Fruit fly (Drosophila melanogaster) whole organism, embryonic: ENCODE measurements around the gene Dph3.

Source experiments
- Aef1 ChIP-seq: fragments of 200-800 bp; sonication (Bioruptor generic); IDR thresholded peaks from 3 replicates; pipeline ENCODE4 v1.3.6; 2022; ENCODE audit warnings: missing biosample characterization, missing genetic modification characterization
- B-H1 ChIP-seq: fragments of 200-800 bp; sonication (Bioruptor generic); IDR thresholded peaks from 3 replicates; pipeline ENCODE4 v1.3.6; 2022; ENCODE audit warnings: missing biosample characterization, missing genetic modification characterization
- CG10543 ChIP-seq: fragments of 200-800 bp; sonication (Bioruptor generic); optimal IDR thresholded peaks from 3 replicates; lab custom pipeline; 2017; ENCODE audit warnings: missing biosample characterization, mild to moderate bottlenecking, missing genetic modification characterization, moderate library complexity
- CG11723 ChIP-seq: fragments of 200-800 bp; sonication (Bioruptor generic); optimal IDR thresholded peaks from 2 replicates; lab custom pipeline; 2017; ENCODE audit warnings: missing biosample characterization, mild to moderate bottlenecking, missing genetic modification characterization
- CG12219 ChIP-seq: fragments of 200-800 bp; sonication (Bioruptor generic); optimal IDR thresholded peaks from 3 replicates; lab custom pipeline; 2018; ENCODE audit warnings: missing biosample characterization, mild to moderate bottlenecking, missing genetic modification characterization
- CG14014 ChIP-seq: fragments of 200-800 bp; sonication (Bioruptor generic); IDR thresholded peaks from 2 replicates; pipeline ENCODE4 v1.3.6; 2022; ENCODE audit warnings: missing biosample characterization, missing genetic modification characterization
- CG15514 ChIP-seq: fragments of 200-800 bp; sonication (Bioruptor generic); optimal IDR thresholded peaks from 3 replicates; lab custom pipeline; 2017; ENCODE audit warnings: missing biosample characterization, missing genetic modification characterization, mild to moderate bottlenecking, moderate library complexity, missing genetic modification reagents
- CG1647 ChIP-seq: fragments of 200-800 bp; sonication (Bioruptor generic); optimal IDR thresholded peaks from 3 replicates; lab custom pipeline; 2016; ENCODE audit warnings: missing biosample characterization, missing genetic modification characterization
- CG17186 ChIP-seq: fragments of 200-800 bp; sonication (Bioruptor generic); optimal IDR thresholded peaks from 3 replicates; lab custom pipeline; 2017; ENCODE audit warnings: missing biosample characterization, missing genetic modification reagents, missing genetic modification characterization
- CG2199 ChIP-seq: fragments of 200-800 bp; sonication (Bioruptor generic); IDR thresholded peaks from 3 replicates; pipeline ENCODE4 v1.3.6; 2022; ENCODE audit warnings: missing biosample characterization, missing genetic modification characterization
- CG30020 ChIP-seq: fragments of 200-800 bp; optimal IDR thresholded peaks from 2 replicates; lab custom pipeline; 2019; ENCODE audit warnings: missing biosample characterization, mild to moderate bottlenecking, missing genetic modification characterization, moderate library complexity
- CG31365 ChIP-seq: fragments of 200-800 bp; sonication (Bioruptor generic); optimal IDR thresholded peaks from 2 replicates; lab custom pipeline; 2018; ENCODE audit warnings: missing biosample characterization, mild to moderate bottlenecking, missing genetic modification characterization
- CG33213 ChIP-seq: fragments of 200-800 bp; sonication (Bioruptor generic); optimal IDR thresholded peaks from 3 replicates; lab custom pipeline; 2016; ENCODE audit warnings: missing biosample characterization, missing genetic modification characterization
- CG3407 ChIP-seq: fragments of 200-800 bp; sonication (Bioruptor generic); optimal IDR thresholded peaks from 2 replicates; lab custom pipeline; 2018; ENCODE audit warnings: missing biosample characterization, mild to moderate bottlenecking, missing genetic modification characterization
- CG3995 ChIP-seq: fragments of 200-800 bp; sonication (Bioruptor generic); optimal IDR thresholded peaks from 3 replicates; lab custom pipeline; 2016; ENCODE audit warnings: missing biosample characterization, missing genetic modification characterization
- CG4282 ChIP-seq: fragments of 200-800 bp; sonication (Bioruptor generic); optimal IDR thresholded peaks from 2 replicates; lab custom pipeline; 2016; ENCODE audit warnings: missing biosample characterization, missing genetic modification characterization
- CG6175 ChIP-seq: fragments of 200-800 bp; sonication (Bioruptor generic); IDR thresholded peaks from 3 replicates; pipeline ENCODE4 v1.3.6; 2022; ENCODE audit warnings: missing biosample characterization, missing genetic modification characterization
- CG7556 ChIP-seq: fragments of 200-800 bp; sonication (Bioruptor generic); optimal IDR thresholded peaks from 2 replicates; lab custom pipeline; 2017; ENCODE audit warnings: missing biosample characterization, mild to moderate bottlenecking, missing genetic modification characterization
- CG9932 ChIP-seq: fragments of 200-800 bp; sonication (Bioruptor generic); IDR thresholded peaks from 2 replicates; pipeline ENCODE4 v1.3.6; 2022; ENCODE audit warnings: missing biosample characterization, missing genetic modification characterization
- CTCF ChIP-seq: fragments of 200-800 bp; sonication (Bioruptor generic); optimal IDR thresholded peaks from 2 replicates; lab custom pipeline; 2017; ENCODE audit warnings: missing biosample characterization, mild to moderate bottlenecking, missing genetic modification characterization, moderate library complexity
- Dad ChIP-seq: fragments of 200-800 bp; sonication (Bioruptor generic); optimal IDR thresholded peaks from 3 replicates; lab custom pipeline; 2016; ENCODE audit warnings: missing biosample characterization, missing genetic modification characterization
- Fer3 ChIP-seq: fragments of 200-800 bp; sonication (Bioruptor generic); optimal IDR thresholded peaks from 2 replicates; lab custom pipeline; 2018; ENCODE audit warnings: missing biosample characterization, mild to moderate bottlenecking, missing genetic modification characterization, moderate library complexity
- Gug ChIP-seq: fragments of 200-800 bp; sonication (Bioruptor generic); IDR thresholded peaks from 4 replicates; pipeline ENCODE4 v1.3.6; 2022; ENCODE audit warnings: missing biosample characterization, missing genetic modification characterization
- HmgZ ChIP-seq: fragments of 200-800 bp; sonication (Bioruptor generic); optimal IDR thresholded peaks from 2 replicates; lab custom pipeline; 2018; ENCODE audit warnings: missing biosample characterization, mild to moderate bottlenecking, missing genetic modification characterization
- Hr3 ChIP-seq: fragments of 200-800 bp; sonication (Bioruptor generic); optimal IDR thresholded peaks from 3 replicates; lab custom pipeline; 2016; ENCODE audit warnings: missing biosample characterization, missing genetic modification characterization
- Jarid2 ChIP-seq: fragments of 200-800 bp; sonication (Bioruptor generic); optimal IDR thresholded peaks from 3 replicates; lab custom pipeline; 2017; ENCODE audit warnings: mild to moderate bottlenecking, missing biosample characterization, missing genetic modification reagents, missing genetic modification characterization
- MESR4 ChIP-seq: fragments of 200-800 bp; sonication (Bioruptor generic); optimal IDR thresholded peaks from 2 replicates; lab custom pipeline; 2018; ENCODE audit warnings: missing biosample characterization, mild to moderate bottlenecking, missing genetic modification characterization, moderate library complexity
- Mes4 ChIP-seq: fragments of 200-800 bp; sonication (Bioruptor generic); optimal IDR thresholded peaks from 2 replicates; lab custom pipeline; 2016; ENCODE audit warnings: missing biosample characterization, missing genetic modification characterization
- Neu2 ChIP-seq: fragments of 200-800 bp; sonication (Bioruptor generic); optimal IDR thresholded peaks from 3 replicates; lab custom pipeline; 2016; ENCODE audit warnings: missing biosample characterization, missing genetic modification characterization, borderline replicate concordance
- Nf-YA ChIP-seq: fragments of 200-800 bp; sonication (Bioruptor generic); IDR thresholded peaks from 2 replicates; pipeline ENCODE4 v1.3.6; 2022; ENCODE audit warnings: missing biosample characterization, missing genetic modification characterization
- PHDP ChIP-seq: fragments of 200-800 bp; sonication (Bioruptor generic); optimal IDR thresholded peaks from 3 replicates; lab custom pipeline; 2018; ENCODE audit warnings: missing biosample characterization, mild to moderate bottlenecking, missing genetic modification characterization, moderate library complexity
- Pdp1 ChIP-seq, 2 experiments: fragments of 200-800 bp; sonication (Bioruptor generic); optimal IDR thresholded peaks; 3 replicates each; lab custom pipeline; 2016; ENCODE audit warnings: missing biosample characterization in 2 of 2, missing genetic modification characterization in 2 of 2, mild to moderate bottlenecking in 1 of 2, moderate library complexity in 1 of 2
- Sox100B ChIP-seq: fragments of 200-800 bp; sonication (Bioruptor generic); optimal IDR thresholded peaks from 3 replicates; lab custom pipeline; 2018; ENCODE audit warnings: missing biosample characterization, mild to moderate bottlenecking, missing genetic modification characterization
- Sox102F ChIP-seq: fragments of 200-800 bp; sonication (Bioruptor generic); optimal IDR thresholded peaks from 2 replicates; lab custom pipeline; 2018; ENCODE audit warnings: missing biosample characterization, mild to moderate bottlenecking, missing genetic modification characterization, moderate library complexity
- Usf ChIP-seq: fragments of 200-800 bp; sonication (Bioruptor generic); optimal IDR thresholded peaks from 2 replicates; lab custom pipeline; 2017; ENCODE audit warnings: missing genotype, missing biosample characterization, missing genetic modification characterization
- ab ChIP-seq: fragments of 200-800 bp; sonication (Bioruptor generic); optimal IDR thresholded peaks from 2 replicates; lab custom pipeline; 2016; ENCODE audit warnings: missing biosample characterization, missing genetic modification characterization
- bcd ChIP-seq: fragments of 200-800 bp; sonication (Bioruptor generic); optimal IDR thresholded peaks from 2 replicates; lab custom pipeline; 2017; ENCODE audit warnings: missing biosample characterization, mild to moderate bottlenecking, missing genetic modification characterization
- dan ChIP-seq: fragments of 200-800 bp; sonication (Bioruptor generic); IDR thresholded peaks from 2 replicates; pipeline ENCODE4 v1.3.6; 2022; ENCODE audit warnings: missing biosample characterization, missing genetic modification characterization
- dimm ChIP-seq: fragments of 200-800 bp; sonication (Bioruptor generic); IDR thresholded peaks from 2 replicates; pipeline ENCODE4 v1.3.6; 2022; ENCODE audit warnings: missing biosample characterization, missing genetic modification characterization
- disco-r ChIP-seq: fragments of 200-800 bp; sonication (Bioruptor generic); optimal IDR thresholded peaks from 2 replicates; lab custom pipeline; 2016; ENCODE audit warnings: missing biosample characterization, missing genetic modification characterization
- gsb-n ChIP-seq: fragments of 200-800 bp; sonication (Bioruptor generic); optimal IDR thresholded peaks from 3 replicates; lab custom pipeline; 2018; ENCODE audit warnings: missing biosample characterization, mild to moderate bottlenecking, missing genetic modification characterization
- lab ChIP-seq: fragments of 200-800 bp; sonication (Bioruptor generic); optimal IDR thresholded peaks from 3 replicates; lab custom pipeline; 2017; ENCODE audit warnings: missing biosample characterization, missing genetic modification characterization, mild to moderate bottlenecking, moderate library complexity, missing genetic modification reagents
- lola ChIP-seq, 3 experiments: fragments of >200 bp in 2 of 3; fragments of 200-800 bp in 1 of 3; sonication (Bioruptor generic) in 1 of 3; optimal IDR thresholded peaks; 2 replicates each; lab custom pipeline; 2017 to 2019; ENCODE audit warnings: missing biosample characterization in 3 of 3, missing genetic modification characterization in 3 of 3, mild to moderate bottlenecking in 1 of 3, moderate library complexity in 1 of 3
- nau ChIP-seq: fragments of 200-800 bp; sonication (Bioruptor generic); optimal IDR thresholded peaks from 3 replicates; lab custom pipeline; 2017; ENCODE audit warnings: missing biosample characterization, mild to moderate bottlenecking, missing genetic modification characterization, missing genetic modification reagents
- odd ChIP-seq: fragments of 200-800 bp; sonication (Bioruptor generic); optimal IDR thresholded peaks from 2 replicates; lab custom pipeline; 2017; ENCODE audit warnings: missing biosample characterization, mild to moderate bottlenecking, missing genetic modification characterization
- pros ChIP-seq: fragments of 200-800 bp; sonication (Bioruptor generic); optimal IDR thresholded peaks from 3 replicates; lab custom pipeline; 2019; ENCODE audit warnings: missing biosample characterization, mild to moderate bottlenecking, missing genetic modification characterization, moderate library complexity
- rib ChIP-seq: fragments of 200-800 bp; sonication (Bioruptor generic); IDR thresholded peaks from 2 replicates; pipeline ENCODE4 v1.3.6; 2022; ENCODE audit warnings: missing biosample characterization, missing genetic modification characterization
- sc ChIP-seq, 3 experiments: fragments of >200 bp in 2 of 3; fragments of 200-800 bp in 1 of 3; sonication (Bioruptor generic) in 1 of 3; optimal IDR thresholded peaks; 2 replicates in 2 of 3; 3 replicates in 1 of 3; lab custom pipeline; 2017; ENCODE audit warnings: mild to moderate bottlenecking in 1 of 3, missing biosample characterization in 1 of 3, missing genetic modification characterization in 1 of 3, missing genetic modification reagents in 1 of 3
- slp2 ChIP-seq: fragments of 200-800 bp; sonication (Bioruptor generic); optimal IDR thresholded peaks from 2 replicates; lab custom pipeline; 2016; ENCODE audit warnings: missing biosample characterization, missing genetic modification characterization
- trem ChIP-seq: fragments of 200-800 bp; optimal IDR thresholded peaks from 3 replicates; lab custom pipeline; 2019; ENCODE audit warnings: missing biosample characterization, mild to moderate bottlenecking, missing genetic modification characterization, moderate library complexity
- wek ChIP-seq: fragments of 200-800 bp; sonication (Bioruptor generic); optimal IDR thresholded peaks from 3 replicates; lab custom pipeline; 2018; ENCODE audit warnings: missing biosample characterization, mild to moderate bottlenecking, missing genetic modification characterization, moderate library complexity

The Dph3 gene

dm6 chr3R:11269013-11269412 lies 37.3 kb downstream of the Dph3 start (continued):
- TF ChIP-seq pros (GFP tag; lab: Kevin White, UChicago) (no peak), CG17186 (GFP tag; lab: Kevin White, UChicago) (peak; percentile 43), Mes4 (GFP tag; lab: Kevin White, UChicago) (peak; percentile 65), CG7556 (GFP tag; lab: Kevin White, UChicago) (no peak), CG1647 (GFP tag; lab: Kevin White, UChicago) (no peak), trem (tag; lab: Kevin White, UChicago) (peak; percentile 87), Nf-YA (GFP tag; lab: Robert Waterston, UW) (no peak), Gug (GFP tag; lab: Robert Waterston, UW) (no peak), CG14014 (GFP tag; lab: Robert Waterston, UW) (no peak), nau (no peak), lab (peak; percentile 79), CG2199 (no peak), Sox100B (GFP tag; lab: Kevin White, UChicago) (peak; percentile 72), wek (peak; percentile 77), CG31365 (tag; lab: Kevin White, UChicago) (peak; percentile 45), HmgZ (tag; lab: Kevin White, UChicago) (no peak), CG4282 (GFP tag; lab: Kevin White, UChicago) (no peak), CG3407 (peak; percentile 57), bcd (GFP tag; lab: Kevin White, UChicago) (peak; percentile 50), MESR4 (no peak), Sox102F (GFP tag; lab: Kevin White, UChicago) (no peak), Hr3 (GFP tag; lab: Kevin White, UChicago) (peak; percentile 45), CG11723 (GFP tag; lab: Kevin White, UChicago) (peak; percentile 68), Jarid2 (GFP tag; lab: Kevin White, UChicago) (peak; percentile 66), Dad (GFP tag; lab: Kevin White, UChicago) (peak; percentile 12), CG10543 (GFP tag; lab: Kevin White, UChicago) (no peak), lola (GFP tag; optimal IDR thresholded peaks at IDR 0.05; lab: Kevin White, UChicago) (no peak), rib (GFP tag; lab: Robert Waterston, UW) (no peak), CG3995 (GFP tag; lab: Kevin White, UChicago) (no peak), gsb-n (tag; lab: Kevin White, UChicago) (peak; percentile 72), sc (optimal IDR thresholded peaks at IDR 0.05; lab: Kevin White, UChicago) (no peak), sc (GFP tag; optimal IDR thresholded peaks at IDR 0.05; lab: Kevin White, UChicago) (peak; percentile 73), Pdp1 (GFP tag; optimal IDR thresholded peaks at IDR 0.05; lab: Kevin White, UChicago) (peak in 1 of 2 experiments; percentile 62), odd (GFP tag; lab: Kevin White, UChicago) (peak; percentile 79), CTCF (GFP tag; lab: Kevin White, UChicago) (peak; percentile 94), CG6175 (GFP tag; lab: Robert Waterston, UW) (no peak), dan (no peak), Aef1 (GFP tag; lab: Robert Waterston, UW) (no peak), dimm (GFP tag; lab: Robert Waterston, UW) (0 out of 2 replicates have a peak, but pooled peaks have one; percentile 6), CG33213 (GFP tag; lab: Kevin White, UChicago) (peak; percentile 76), Fer3 (tag; lab: Kevin White, UChicago) (no peak), disco-r (GFP tag; lab: Kevin White, UChicago) (peak; percentile 70), slp2 (GFP tag; lab: Kevin White, UChicago) (peak; percentile 55), Usf (GFP tag; lab: Kevin White, UChicago) (no peak), Neu2 (GFP tag; lab: Kevin White, UChicago) (no peak), PHDP (tag; lab: Kevin White, UChicago) (no peak), CG12219 (peak; percentile 84), ab (no peak), CG15514 (GFP tag; lab: Kevin White, UChicago) (peak; percentile 63), B-H1 (no peak), CG9932 (no peak), CG30020 (tag; lab: Kevin White, UChicago) (no peak)
